Worm (Caenorhabditis elegans): ENCODE results near the gene M163.9.

- TF ChIP-seq nhr-237 (tag; optimal IDR thresholded peaks at IDR 0.05) = no peak
- peak; percentile 94 for TF ChIP-seq ces-1 (GFP tag; optimal IDR thresholded peaks at IDR 0.05)
- peak; percentile 28 for TF ChIP-seq unc-62 (GFP tag; optimal IDR thresholded peaks at IDR 0.05)
- no peak for TF ChIP-seq sptf-1 (tag; optimal IDR thresholded peaks at IDR 0.05)
- no peak for TF ChIP-seq nhr-28 (tag; optimal IDR thresholded peaks at IDR 0.05)
- peak; percentile 40 for TF ChIP-seq elt-1 (tag; optimal IDR thresholded peaks at IDR 0.05; ENCODE audit: borderline replicate concordance, insufficient read depth)
- no peak for TF ChIP-seq nhr-2 (tag; optimal IDR thresholded peaks at IDR 0.05)
- TF ChIP-seq lin-32 (GFP tag; optimal IDR thresholded peaks at IDR 0.05) = no peak
- no peak for TF ChIP-seq snpc-4 (tag; optimal IDR thresholded peaks at IDR 0.05)
Observed at ce11 chrX:14487333-14487732, 17.9 kb downstream of the M163.9 start.
